Worm (Caenorhabditis elegans) whole organism, mixed stage, embryonic: ENCODE data around the gene cyp-33C5.

Experiments used
- drap-1 ChIP-seq: fragments of 200-800 bp; sonication (Bioruptor generic); optimal IDR thresholded peaks from 3 replicates; lab custom pipeline; 2018; ENCODE audit warnings: mild to moderate bottlenecking, missing genetic modification characterization, missing compliant biosample characterization
- nhr-237 ChIP-seq: fragments of 150-350 bp; optimal IDR thresholded peaks from 2 replicates; lab custom pipeline; 2014; ENCODE audit warnings: missing biosample characterization, missing genetic modification characterization
- nhr-28 ChIP-seq: fragments of 150-350 bp; optimal IDR thresholded peaks from 2 replicates; lab custom pipeline; 2014; ENCODE audit warnings: missing biosample characterization, missing genetic modification characterization
- pha-4 ChIP-seq: fragments of 150-350 bp; optimal IDR thresholded peaks from 2 replicates; lab custom pipeline; 2018; ENCODE audit warnings: missing biosample characterization, missing genetic modification reagents, missing genetic modification characterization
- unc-39 ChIP-seq: fragments of 150-350 bp; optimal IDR thresholded peaks from 2 replicates; lab custom pipeline; 2014; ENCODE audit warnings: missing biosample characterization, missing genetic modification characterization

DNA sequence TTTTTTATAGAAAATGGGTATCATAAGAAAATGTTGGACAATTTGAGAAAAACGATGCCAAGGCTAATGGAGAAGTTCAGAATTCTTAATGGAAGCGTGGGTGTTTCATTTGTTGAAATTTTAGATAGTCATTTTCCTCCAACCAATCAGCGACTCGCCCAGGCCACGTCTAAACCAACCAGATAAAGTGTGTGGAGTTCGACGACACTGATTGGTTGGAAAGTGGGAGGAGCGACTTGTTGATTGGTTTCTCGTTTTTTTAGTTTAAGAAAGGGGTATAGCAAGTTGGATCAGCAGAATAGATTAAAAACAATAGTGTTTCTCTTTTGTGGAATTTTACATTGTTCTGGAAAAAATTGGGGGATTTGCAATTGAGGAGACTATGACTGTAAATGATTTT lies 37.3 kb upstream of the cyp-33C5 start:
- TF ChIP-seq nhr-28 (tag; lab: Kevin White, UChicago) (no peak), pha-4 (tag; lab: Kevin White, UChicago) (no peak), unc-39 (tag; lab: Kevin White, UChicago) (no peak), drap-1 (GFP tag; lab: Kevin White, UChicago) (no peak), nhr-237 (no peak)
